Fruit fly (Drosophila melanogaster) whole organism, embryonic: ENCODE measurements around the gene lectin-29Ca.

Source experiments
- Asciz ChIP-seq: fragments of 200-800 bp; sonication (Bioruptor generic); optimal IDR thresholded peaks from 2 replicates; lab custom pipeline; 2017; ENCODE audit warnings: missing biosample characterization, mild to moderate bottlenecking, missing genetic modification characterization, missing genetic modification reagents
- Atf3 ChIP-seq: fragments of 200-800 bp; sonication (Bioruptor generic); optimal IDR thresholded peaks from 3 replicates; lab custom pipeline; 2016; ENCODE audit warnings: missing biosample characterization, missing genetic modification characterization
- Bdp1 ChIP-seq: fragments of 200-800 bp; sonication (Bioruptor generic); optimal IDR thresholded peaks from 3 replicates; lab custom pipeline; 2016; ENCODE audit warnings: missing biosample characterization, missing genetic modification characterization
- CG11247 ChIP-seq: fragments of 200-800 bp; sonication (Bioruptor generic); IDR thresholded peaks from 2 replicates; pipeline ENCODE4 v1.3.6; 2022; ENCODE audit warnings: missing biosample characterization, missing genetic modification characterization
- CG13287 ChIP-seq: fragments of 200-800 bp; sonication (Bioruptor generic); IDR thresholded peaks from 2 replicates; pipeline ENCODE4 v1.3.6; 2022; ENCODE audit warnings: missing biosample characterization, missing genetic modification characterization; ENCODE audit not compliant: partially characterized antibody
- CG13894 ChIP-seq: fragments of 200-800 bp; sonication (Bioruptor generic); optimal IDR thresholded peaks from 3 replicates; lab custom pipeline; 2018; ENCODE audit warnings: missing biosample characterization, mild to moderate bottlenecking, missing genetic modification characterization, moderate library complexity
- CG14441 ChIP-seq: fragments of 200-800 bp; sonication (Bioruptor generic); IDR thresholded peaks from 2 replicates; pipeline ENCODE4 v1.3.6; 2022; ENCODE audit warnings: missing biosample characterization, missing genetic modification characterization
- CG1529 ChIP-seq: fragments of 200-800 bp; sonication (Bioruptor generic); optimal IDR thresholded peaks from 3 replicates; lab custom pipeline; 2018; ENCODE audit warnings: missing biosample characterization, missing genetic modification characterization
- CG15514 ChIP-seq: fragments of 200-800 bp; sonication (Bioruptor generic); optimal IDR thresholded peaks from 3 replicates; lab custom pipeline; 2017; ENCODE audit warnings: missing biosample characterization, missing genetic modification characterization, mild to moderate bottlenecking, moderate library complexity, missing genetic modification reagents
- CG15696 ChIP-seq: fragments of 200-800 bp; sonication (Bioruptor generic); optimal IDR thresholded peaks from 2 replicates; lab custom pipeline; 2019; ENCODE audit warnings: missing biosample characterization, mild to moderate bottlenecking, missing genetic modification characterization, moderate library complexity
- CG17385 ChIP-seq: fragments of 200-800 bp; sonication (Bioruptor generic); optimal IDR thresholded peaks from 3 replicates; lab custom pipeline; 2018; ENCODE audit warnings: missing biosample characterization, mild to moderate bottlenecking, missing genetic modification characterization
- CG18011 ChIP-seq: fragments of 200-800 bp; sonication (Bioruptor generic); optimal IDR thresholded peaks from 2 replicates; lab custom pipeline; 2017; ENCODE audit warnings: missing biosample characterization, missing genetic modification characterization, mild to moderate bottlenecking, moderate library complexity, missing genotype
- CG2202 ChIP-seq: fragments of 200-800 bp; sonication (Bioruptor generic); optimal IDR thresholded peaks from 2 replicates; lab custom pipeline; 2018; ENCODE audit warnings: missing biosample characterization, mild to moderate bottlenecking, missing genetic modification characterization
- CG34376 ChIP-seq: fragments of 200-800 bp; sonication (Bioruptor generic); optimal IDR thresholded peaks from 2 replicates; lab custom pipeline; 2018; ENCODE audit warnings: missing biosample characterization, mild to moderate bottlenecking, missing genetic modification characterization
- CG3995 ChIP-seq: fragments of 200-800 bp; sonication (Bioruptor generic); optimal IDR thresholded peaks from 3 replicates; lab custom pipeline; 2016; ENCODE audit warnings: missing biosample characterization, missing genetic modification characterization
- CG7357 ChIP-seq: fragments of 200-800 bp; sonication (Bioruptor generic); IDR thresholded peaks from 3 replicates; pipeline ENCODE4 v1.3.6; 2022; ENCODE audit warnings: missing biosample characterization, missing genetic modification characterization
- CG8765 ChIP-seq: fragments of 200-800 bp; sonication (Bioruptor generic); IDR thresholded peaks from 2 replicates; pipeline ENCODE4 v1.3.6; 2022; ENCODE audit warnings: missing biosample characterization, missing genetic modification characterization
- CG9727 ChIP-seq: fragments of 200-800 bp; sonication (Bioruptor generic); optimal IDR thresholded peaks from 3 replicates; lab custom pipeline; 2017; ENCODE audit warnings: missing biosample characterization, mild to moderate bottlenecking, missing genetic modification characterization
- D ChIP-seq, 2 experiments: fragments of 200-800 bp in 1 of 2; fragments of >200 bp in 1 of 2; sonication (Bioruptor generic) in 1 of 2; optimal IDR thresholded peaks; 2 replicates in 1 of 2; 3 replicates in 1 of 2; lab custom pipeline; 2017; ENCODE audit warnings: mild to moderate bottlenecking in 1 of 2, missing biosample characterization in 1 of 2, missing genetic modification characterization in 1 of 2, missing genetic modification reagents in 1 of 2
- Dfd ChIP-seq, 2 experiments: fragments of >200 bp; optimal IDR thresholded peaks; 2 replicates each; lab custom pipeline; 2017; ENCODE audit warnings: missing biosample characterization in 2 of 2, missing genetic modification characterization in 2 of 2
- Fer3 ChIP-seq: fragments of 200-800 bp; sonication (Bioruptor generic); optimal IDR thresholded peaks from 2 replicates; lab custom pipeline; 2018; ENCODE audit warnings: missing biosample characterization, mild to moderate bottlenecking, missing genetic modification characterization, moderate library complexity
- HLH4C ChIP-seq: fragments of 200-800 bp; sonication (Bioruptor generic); IDR thresholded peaks from 3 replicates; pipeline ENCODE4 v1.3.6; 2022; ENCODE audit warnings: missing biosample characterization, missing genetic modification characterization; ENCODE audit not compliant: partially characterized antibody
- Hand ChIP-seq: fragments of 200-800 bp; sonication (Bioruptor generic); optimal IDR thresholded peaks from 2 replicates; lab custom pipeline; 2017; ENCODE audit warnings: mild to moderate bottlenecking, missing biosample characterization, missing genetic modification reagents, missing genetic modification characterization
- Max ChIP-seq: fragments of 200-800 bp; sonication (Bioruptor generic); optimal IDR thresholded peaks from 2 replicates; lab custom pipeline; 2016; ENCODE audit warnings: missing biosample characterization, mild to moderate bottlenecking, missing genetic modification characterization
- PHDP ChIP-seq: fragments of 200-800 bp; sonication (Bioruptor generic); optimal IDR thresholded peaks from 3 replicates; lab custom pipeline; 2018; ENCODE audit warnings: missing biosample characterization, mild to moderate bottlenecking, missing genetic modification characterization, moderate library complexity
- Vsx1 ChIP-seq: fragments of 200-800 bp; sonication (Bioruptor generic); optimal IDR thresholded peaks from 2 replicates; lab custom pipeline; 2017; ENCODE audit warnings: missing biosample characterization, mild to moderate bottlenecking, missing genetic modification characterization, missing genetic modification reagents
- abd-A ChIP-seq: fragments of 200-800 bp; sonication (Bioruptor generic); optimal IDR thresholded peaks from 3 replicates; lab custom pipeline; 2019; ENCODE audit warnings: missing biosample characterization, mild to moderate bottlenecking, missing genetic modification characterization, moderate library complexity
- bsh ChIP-seq, 2 experiments: fragments of 200-800 bp; sonication (Bioruptor generic); optimal IDR thresholded peaks; 2 replicates each; lab custom pipeline; 2017 to 2018; ENCODE audit warnings: mild to moderate bottlenecking in 2 of 2, missing biosample characterization in 2 of 2, missing genetic modification characterization in 2 of 2, moderate library complexity in 1 of 2
- btn ChIP-seq: fragments of 200-800 bp; sonication (Bioruptor generic); optimal IDR thresholded peaks from 2 replicates; lab custom pipeline; 2016; ENCODE audit warnings: missing biosample characterization, missing genetic modification characterization
- chif ChIP-seq, 2 experiments: fragments of 200-800 bp; sonication (Bioruptor generic); optimal IDR thresholded peaks; 3 replicates each; lab custom pipeline; 2016; ENCODE audit warnings: missing biosample characterization in 2 of 2, missing genetic modification characterization in 2 of 2
- crp ChIP-seq, 2 experiments: fragments of 200-800 bp; sonication (Bioruptor generic); optimal IDR thresholded peaks; 2 replicates in 1 of 2; 3 replicates in 1 of 2; lab custom pipeline; 2017; ENCODE audit warnings: missing biosample characterization in 2 of 2, missing genetic modification characterization in 2 of 2, mild to moderate bottlenecking in 1 of 2, moderate library complexity in 1 of 2
- dm ChIP-seq: fragments of 200-800 bp; sonication (Bioruptor generic); optimal IDR thresholded peaks from 3 replicates; lab custom pipeline; 2016; ENCODE audit warnings: missing biosample characterization, missing genetic modification characterization
- ewg ChIP-seq: fragments of 200-800 bp; sonication (Bioruptor generic); optimal IDR thresholded peaks from 3 replicates; lab custom pipeline; 2017; ENCODE audit warnings: mild to moderate bottlenecking, missing biosample characterization, missing genetic modification reagents, missing genetic modification characterization
- ftz-f1 ChIP-seq: fragments of 200-800 bp; sonication (Bioruptor generic); optimal IDR thresholded peaks from 2 replicates; lab custom pipeline; 2016; ENCODE audit warnings: missing biosample characterization, missing genetic modification characterization
- gcm ChIP-seq: fragments of 200-800 bp; sonication (Bioruptor generic); optimal IDR thresholded peaks from 2 replicates; lab custom pipeline; 2019; ENCODE audit warnings: missing biosample characterization, mild to moderate bottlenecking, missing genetic modification characterization, moderate library complexity
- gfzf ChIP-seq: fragments of 200-800 bp; sonication (Bioruptor generic); optimal IDR thresholded peaks from 2 replicates; lab custom pipeline; 2016; ENCODE audit warnings: missing biosample characterization, mild to moderate bottlenecking, missing genetic modification characterization, moderate library complexity
- lab ChIP-seq: fragments of 200-800 bp; sonication (Bioruptor generic); optimal IDR thresholded peaks from 3 replicates; lab custom pipeline; 2017; ENCODE audit warnings: missing biosample characterization, missing genetic modification characterization, mild to moderate bottlenecking, moderate library complexity, missing genetic modification reagents
- lov ChIP-seq, 2 experiments: fragments of 200-800 bp in 1 of 2; fragments of >200 bp in 1 of 2; sonication (Bioruptor generic) in 1 of 2; IDR thresholded peaks in 1 of 2; optimal IDR thresholded peaks in 1 of 2; 2 replicates in 1 of 2; 3 replicates in 1 of 2; pipeline versions ENCODE4 v1.3.6 to Lab custom; 2017 to 2022; ENCODE audit warnings: missing biosample characterization in 1 of 2, missing genetic modification characterization in 1 of 2
- mirr ChIP-seq: fragments of 200-800 bp; sonication (Bioruptor generic); optimal IDR thresholded peaks from 3 replicates; lab custom pipeline; 2018; ENCODE audit warnings: missing biosample characterization, mild to moderate bottlenecking, missing genetic modification characterization
- nom ChIP-seq: fragments of 200-800 bp; sonication (Bioruptor generic); optimal IDR thresholded peaks from 2 replicates; lab custom pipeline; 2017; ENCODE audit warnings: missing biosample characterization, missing genetic modification characterization, mild to moderate bottlenecking, moderate library complexity, missing genetic modification reagents
- org-1 ChIP-seq: fragments of 200-800 bp; sonication (Bioruptor generic); optimal IDR thresholded peaks from 2 replicates; lab custom pipeline; 2017; ENCODE audit warnings: missing biosample characterization, missing genetic modification characterization
- sd ChIP-seq: fragments of 200-800 bp; sonication (Bioruptor generic); optimal IDR thresholded peaks from 3 replicates; lab custom pipeline; 2018; ENCODE audit warnings: missing biosample characterization, mild to moderate bottlenecking, missing genetic modification characterization, moderate library complexity
- shn ChIP-seq: fragments of 200-800 bp; sonication (Bioruptor generic); optimal IDR thresholded peaks from 3 replicates; lab custom pipeline; 2016; ENCODE audit warnings: missing biosample characterization, missing genetic modification characterization
- tna ChIP-seq: fragments of 200-800 bp; sonication (Bioruptor generic); IDR thresholded peaks from 2 replicates; pipeline ENCODE4 v1.3.6; 2022; ENCODE audit warnings: missing biosample characterization, missing genetic modification characterization; ENCODE audit not compliant: partially characterized antibody
- tup ChIP-seq: fragments of 200-800 bp; sonication (Bioruptor generic); optimal IDR thresholded peaks from 2 replicates; lab custom pipeline; 2016; ENCODE audit warnings: missing biosample characterization, mild to moderate bottlenecking, missing genetic modification characterization, moderate library complexity
- zf30C ChIP-seq: fragments of 200-800 bp; sonication (Bioruptor generic); optimal IDR thresholded peaks from 3 replicates; lab custom pipeline; 2018; ENCODE audit warnings: missing biosample characterization, mild to moderate bottlenecking, missing genetic modification characterization
- zfh1 ChIP-seq: fragments of 200-800 bp; sonication (Bioruptor generic); IDR thresholded peaks from 3 replicates; pipeline ENCODE4 v1.3.6; 2022; ENCODE audit warnings: missing biosample characterization, missing genetic modification characterization

The lectin-29Ca gene

dm6 chr2L:8350560-8351171 lies 43.4 kb downstream of the lectin-29Ca start (continued):
- TF ChIP-seq CG15514 (GFP tag; lab: Kevin White, UChicago) (peak; percentile 62), CG2202 (tag; lab: Kevin White, UChicago) (no peak), chif (GFP tag; optimal IDR thresholded peaks at IDR 0.05; lab: Kevin White, UChicago) (peak in 1 of 2 experiments; percentile 11), zf30C (no peak), tna (GFP tag; lab: Robert Waterston, UW) (no peak), bsh (GFP tag; optimal IDR thresholded peaks at IDR 0.05; lab: Kevin White, UChicago) (no peak), CG11247 (GFP tag; lab: Robert Waterston, UW) (no peak), PHDP (tag; lab: Kevin White, UChicago) (peak; percentile 69), ewg (GFP tag; lab: Kevin White, UChicago) (no peak), gcm (GFP tag; lab: Kevin White, UChicago) (peak; percentile 14), lov (optimal IDR thresholded peaks at IDR 0.05; lab: Kevin White, UChicago) (no peak), lov (GFP tag; IDR thresholded peaks at IDR 0.05; lab: Robert Waterston, UW) (no peak), Hand (GFP tag; lab: Kevin White, UChicago) (peak; percentile 52), D (optimal IDR thresholded peaks at IDR 0.05; lab: Kevin White, UChicago) (no peak), D (GFP tag; optimal IDR thresholded peaks at IDR 0.05; lab: Kevin White, UChicago) (no peak), Asciz (GFP tag; lab: Kevin White, UChicago) (peak; percentile 39), shn (GFP tag; lab: Kevin White, UChicago) (no peak), Bdp1 (GFP tag; lab: Kevin White, UChicago) (no peak), CG14441 (GFP tag; lab: Robert Waterston, UW) (no peak), org-1 (peak; percentile 22), Vsx1 (peak; percentile 51), CG9727 (peak; percentile 16), mirr (GFP tag; lab: Kevin White, UChicago) (peak; percentile 73), Max (GFP tag; lab: Kevin White, UChicago) (no peak), CG13287 (no peak), zfh1 (GFP tag; lab: Robert Waterston, UW) (no peak), btn (GFP tag; lab: Kevin White, UChicago) (no peak), ftz-f1 (GFP tag; lab: Kevin White, UChicago) (peak; percentile 50), CG18011 (GFP tag; lab: Kevin White, UChicago) (peak; percentile 17), CG34376 (GFP tag; lab: Kevin White, UChicago) (peak; percentile 57), gfzf (GFP tag; lab: Kevin White, UChicago) (no peak), HLH4C (GFP tag; lab: Robert Waterston, UW) (no peak), Fer3 (tag; lab: Kevin White, UChicago) (peak; percentile 54), sd (tag; lab: Kevin White, UChicago) (peak; percentile 95), nom (GFP tag; lab: Kevin White, UChicago) (no peak), CG3995 (GFP tag; lab: Kevin White, UChicago) (no peak), CG15696 (tag; lab: Kevin White, UChicago) (no peak), abd-A (tag; lab: Kevin White, UChicago) (no peak), Dfd (GFP tag; optimal IDR thresholded peaks at IDR 0.05; lab: Kevin White, UChicago) (no peak), CG7357 (GFP tag; lab: Robert Waterston, UW) (no peak), CG8765 (GFP tag; lab: Robert Waterston, UW) (no peak), crp (GFP tag; optimal IDR thresholded peaks at IDR 0.05; lab: Kevin White, UChicago) (no peak), lab (GFP tag; lab: Kevin White, UChicago) (peak; percentile 78), Atf3 (GFP tag; lab: Kevin White, UChicago) (no peak), dm (GFP tag; lab: Kevin White, UChicago) (no peak), CG17385 (GFP tag; lab: Kevin White, UChicago) (peak; percentile 55), CG1529 (GFP tag; lab: Kevin White, UChicago) (peak; percentile 14), CG13894 (tag; lab: Kevin White, UChicago) (no peak), tup (no peak)
